Fruit fly (Drosophila melanogaster) whole organism, embryonic: ENCODE data around the gene Drp1.

ENCODE experiments used
- gsb ChIP-seq: fragments of 200-800 bp; sonication (Bioruptor generic); IDR thresholded peaks from 2 replicates; pipeline ENCODE4 v1.3.6; 2022; ENCODE audit warnings: missing biosample characterization, missing genetic modification characterization
- nerfin-1 ChIP-seq: fragments of 200-800 bp; sonication (Bioruptor generic); optimal IDR thresholded peaks from 3 replicates; lab custom pipeline; 2019; ENCODE audit warnings: missing biosample characterization, mild to moderate bottlenecking, missing genetic modification characterization, moderate library complexity
- sisA ChIP-seq: fragments of 200-800 bp; sonication (Bioruptor generic); IDR thresholded peaks from 2 replicates; pipeline ENCODE4 v1.3.6; 2022; ENCODE audit warnings: missing biosample characterization, missing genetic modification characterization

- TF ChIP-seq sisA (GFP tag; lab: Robert Waterston, UW): no peak
- no peak for TF ChIP-seq gsb (GFP tag; lab: Robert Waterston, UW)
- no peak for TF ChIP-seq nerfin-1 (tag; lab: Kevin White, UChicago)
Observed at dm6 chr2L:2574717-2575273, 10.4 kb downstream of the Drp1 start, which contains the start of the genes Rad1 and Sws1.
